Worm (Caenorhabditis elegans): ENCODE data around the gene F21C10.3.

Gene F21C10.3

ce11 chrV:9096674-9097073 lies 31.2 kb upstream of the F21C10.3 start:
- TF ChIP-seq nhr-11 (tag; optimal IDR thresholded peaks at IDR 0.05) (no peak), nhr-77 (tag; optimal IDR thresholded peaks at IDR 0.05) (no peak), C34F6.9 (tag; optimal IDR thresholded peaks at IDR 0.05) (no peak), sma-9 (GFP tag; optimal IDR thresholded peaks at IDR 0.05) (no peak), sma-9 (tag; optimal IDR thresholded peaks at IDR 0.05) (no peak)

DNA sequence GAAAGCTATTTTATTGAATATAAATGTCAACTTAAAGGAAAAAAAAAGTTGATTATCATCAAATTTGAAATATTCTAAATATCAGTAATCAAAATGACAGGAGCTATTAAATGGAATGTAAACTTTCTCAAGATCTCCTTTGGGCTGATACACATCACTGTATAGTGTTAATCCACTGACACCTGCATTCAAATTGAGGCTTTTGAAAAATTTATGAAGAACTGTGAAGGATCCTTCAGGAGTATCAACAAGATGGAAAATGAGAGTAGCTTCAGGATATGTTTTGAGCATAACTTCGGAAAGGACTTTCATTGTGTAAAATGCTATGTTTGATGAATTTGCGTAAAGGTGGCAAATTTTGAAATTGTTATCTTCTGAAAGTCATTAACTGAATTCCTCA lies 30.7 kb upstream of the F21C10.3 start:
- peak; percentile 38 for TF ChIP-seq nhr-129 (tag; optimal IDR thresholded peaks at IDR 0.05)
- no peak for TF ChIP-seq ZK546.5 (tag; optimal IDR thresholded peaks at IDR 0.05)

- no peak for TF ChIP-seq ama-1 (optimal IDR thresholded peaks at IDR 0.05)
- TF ChIP-seq fos-1 (tag; optimal IDR thresholded peaks at IDR 0.05), result peak; percentile 5
These were observed 29.4 kb upstream of the F21C10.3 start, which contains the start of gene F21C10.9 for ce11 chrV:9098280-9098973. Gene F21C10.9 (minus strand): TSS chrV:9098696.

- TF ChIP-seq crh-2 (tag; optimal IDR thresholded peaks at IDR 0.05) (no peak), aly-2 (tag; optimal IDR thresholded peaks at IDR 0.05) (no peak), lin-39 (tag; optimal IDR thresholded peaks at IDR 0.05) (no peak)
These were observed 26.8 kb upstream of the F21C10.3 start, which contains the start of gene frpr-6 for ce11 chrV:9101062-9101461. Gene frpr-6 (minus strand): TSS chrV:9101162.

DNA sequence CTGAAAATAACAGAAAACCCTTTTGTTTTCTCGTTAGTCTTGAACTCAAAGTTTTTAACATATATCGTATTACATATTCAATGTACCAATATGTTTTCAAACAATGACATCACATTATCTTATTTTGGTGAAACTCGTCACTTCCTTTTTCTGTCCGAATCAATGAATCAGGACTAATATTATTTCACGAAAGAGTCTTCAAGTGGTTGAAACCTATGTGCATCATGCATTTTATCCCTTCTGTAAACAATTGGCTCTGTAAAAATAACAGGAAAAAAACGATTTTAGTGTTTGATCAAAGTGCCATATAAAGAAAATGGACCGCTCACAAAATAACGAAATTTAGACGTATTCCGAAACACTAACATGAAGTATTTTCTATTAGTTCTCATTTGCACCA lies 19.7 kb upstream of the F21C10.3 start, which contains the start of gene F21C10.18:
F21C10.18 (plus strand) TSS at position 301 of the 400 bp plus-strand sequence.
- TF ChIP-seq unc-62 (GFP tag; optimal IDR thresholded peaks at IDR 0.05) (no peak), nhr-21 (tag; optimal IDR thresholded peaks at IDR 0.05) (no peak), nhr-10 (tag; optimal IDR thresholded peaks at IDR 0.05) (no peak), ztf-1 (GFP tag; conservative IDR thresholded peaks at IDR 0.05) (no peak)

DNA sequence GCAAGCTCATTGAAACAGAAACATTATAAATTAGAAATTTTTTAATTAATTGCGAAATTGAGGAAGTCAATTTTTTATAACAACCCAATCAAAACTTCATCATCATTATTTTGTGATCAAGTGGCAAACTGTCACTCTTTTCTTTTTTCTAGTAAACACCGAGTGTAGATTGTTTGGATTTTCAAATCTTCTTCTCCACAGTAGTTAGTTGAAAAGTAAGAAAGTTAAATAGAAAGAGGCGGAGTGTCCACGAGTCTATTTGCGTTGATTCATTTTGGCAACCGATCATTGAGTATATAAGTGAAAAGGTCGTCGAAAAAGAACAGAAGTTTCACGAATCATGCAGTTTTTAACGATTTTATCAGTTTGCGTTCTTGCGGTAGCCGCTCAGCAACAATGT lies 18.6 kb upstream of the F21C10.3 start, which contains the start of gene pqn-31:
pqn-31 (plus strand) TSS at position 301 of the 400 bp plus-strand sequence.
- TF ChIP-seq nhr-21 (tag; optimal IDR thresholded peaks at IDR 0.05), result no peak
- TF ChIP-seq nhr-23 (tag; optimal IDR thresholded peaks at IDR 0.05), result no peak
- TF ChIP-seq lin-11 (tag; optimal IDR thresholded peaks at IDR 0.05), result no peak
- no peak for TF ChIP-seq blmp-1 (tag; optimal IDR thresholded peaks at IDR 0.05; ENCODE audit: insufficient read depth)
- no peak for TF ChIP-seq nhr-12 (tag; optimal IDR thresholded peaks at IDR 0.05)
- no peak for TF ChIP-seq snpc-4 (tag; optimal IDR thresholded peaks at IDR 0.05)
- no peak for TF ChIP-seq unc-55 (GFP tag; optimal IDR thresholded peaks at IDR 0.05)
- TF ChIP-seq Y55F3AM.14 (GFP tag; optimal IDR thresholded peaks at IDR 0.05), result no peak
- TF ChIP-seq ztf-1 (GFP tag; conservative IDR thresholded peaks at IDR 0.05), result no peak
- TF ChIP-seq ztf-11 (tag; optimal IDR thresholded peaks at IDR 0.05), result no peak
- no peak for TF ChIP-seq ama-1 (optimal IDR thresholded peaks at IDR 0.05)
- no peak for TF ChIP-seq ztf-4 (tag; optimal IDR thresholded peaks at IDR 0.05)
- TF ChIP-seq sma-9 (GFP tag; optimal IDR thresholded peaks at IDR 0.05), result no peak
- TF ChIP-seq sma-9 (tag; optimal IDR thresholded peaks at IDR 0.05), result no peak
- no peak for TF ChIP-seq unc-39 (tag; optimal IDR thresholded peaks at IDR 0.05)
- no peak for TF ChIP-seq unc-62 (GFP tag; optimal IDR thresholded peaks at IDR 0.05)
- TF ChIP-seq ceh-82 (tag; optimal IDR thresholded peaks at IDR 0.05), result no peak
- TF ChIP-seq mdl-1 (tag; optimal IDR thresholded peaks at IDR 0.05), result no peak
- TF ChIP-seq mab-5 (tag; optimal IDR thresholded peaks at IDR 0.05), result no peak
- TF ChIP-seq C34F6.9 (tag; optimal IDR thresholded peaks at IDR 0.05), result no peak
- TF ChIP-seq elt-3 (tag; optimal IDR thresholded peaks at IDR 0.05), result no peak

- TF ChIP-seq sma-9 (GFP tag; optimal IDR thresholded peaks at IDR 0.05) (peak; percentile 25), sma-9 (tag; optimal IDR thresholded peaks at IDR 0.05) (no peak), nhr-129 (tag; optimal IDR thresholded peaks at IDR 0.05) (peak; percentile 46), F13H6.1 (tag; optimal IDR thresholded peaks at IDR 0.05) (no peak), mab-5 (tag; optimal IDR thresholded peaks at IDR 0.05) (no peak), nhr-25 (tag; optimal IDR thresholded peaks at IDR 0.05) (no peak), crh-2 (tag; optimal IDR thresholded peaks at IDR 0.05) (no peak)
These were observed 15.9 kb upstream of the F21C10.3 start for ce11 chrV:9111957-9112356.

Measured in whole organism, L2 larva.